Worm (Caenorhabditis elegans): Measurements from ENCODE around the gene nhr-286.
A peak's percentile ranks its signal among the peaks of the same experiment; 100 is the strongest.

Gene nhr-286

DNA sequence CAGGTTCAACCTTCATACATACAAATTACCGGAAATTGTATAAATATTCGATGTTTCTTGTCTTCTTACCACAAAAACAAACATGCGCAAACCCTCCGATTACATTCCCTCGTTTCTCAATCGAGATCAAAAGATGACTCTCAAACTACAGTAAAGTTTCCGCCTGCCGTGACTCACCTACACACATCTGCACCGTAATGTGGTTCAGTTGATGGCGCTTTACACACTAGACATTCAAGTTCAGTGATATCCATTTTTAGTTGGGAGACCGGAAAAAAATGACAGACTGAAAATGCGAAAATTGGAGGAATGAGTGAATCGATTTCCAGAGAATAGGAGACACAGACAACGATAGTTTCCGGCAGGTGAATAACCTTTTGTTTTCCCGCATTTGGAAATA lies at the start of gene nhr-286:
nhr-286 (minus strand) TSS at position 324 of the 400 bp plus-strand sequence.
- TF ChIP-seq ama-1 (optimal IDR thresholded peaks at IDR 0.05) (peak; percentile 64), R02D3.7 (tag; optimal IDR thresholded peaks at IDR 0.05) (no peak)

DNA sequence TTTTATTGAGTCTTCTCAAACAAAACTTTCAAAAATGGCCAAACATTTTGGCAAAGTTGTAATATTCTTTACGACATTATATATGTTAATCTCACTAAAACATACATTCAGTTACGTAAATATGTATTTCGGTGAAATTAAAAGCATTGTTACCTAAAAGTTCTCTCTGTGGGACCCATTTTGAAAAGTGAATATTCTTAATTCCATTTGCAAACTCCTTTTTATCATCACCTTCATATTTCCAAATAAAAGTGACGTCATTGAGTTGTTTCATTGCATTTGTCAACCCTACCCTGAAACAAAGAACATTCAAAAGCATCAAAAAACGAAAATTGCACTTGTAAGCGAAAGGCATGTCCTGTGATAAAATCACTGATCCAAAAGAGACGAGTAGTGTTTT lies 49.0 kb upstream of the nhr-286 start:
- TF ChIP-seq pqm-1 (tag; optimal IDR thresholded peaks at IDR 0.05) = peak; percentile 7
- TF ChIP-seq pha-4 (tag; optimal IDR thresholded peaks at IDR 0.05) = no peak
- TF ChIP-seq unc-39 (tag; optimal IDR thresholded peaks at IDR 0.05) = no peak

DNA sequence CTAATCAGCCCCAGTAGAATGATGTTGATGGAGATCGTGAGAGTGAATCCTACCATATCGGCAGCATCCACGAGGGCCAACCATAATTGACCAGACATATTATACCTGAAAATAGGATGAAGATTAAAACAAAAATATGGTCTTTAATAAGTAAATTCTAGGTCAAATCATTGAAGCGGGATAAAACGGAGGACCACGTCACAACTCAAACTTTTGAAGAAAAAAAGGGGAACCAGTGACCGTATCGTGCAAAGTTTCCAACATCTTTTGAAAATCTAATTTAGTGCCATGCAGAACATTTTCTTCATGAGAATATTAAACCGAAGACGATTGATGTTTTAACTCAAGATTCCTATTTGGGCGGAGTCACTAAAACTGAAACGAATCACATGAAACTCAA lies 46.9 kb upstream of the nhr-286 start, which contains the start of gene str-112:
str-112 (minus strand) TSS at position 101 of the 400 bp plus-strand sequence.
- TF ChIP-seq aly-2 (tag; optimal IDR thresholded peaks at IDR 0.05) = no peak
- TF ChIP-seq pqm-1 (tag; optimal IDR thresholded peaks at IDR 0.05) = no peak
- TF ChIP-seq unc-62 (GFP tag; optimal IDR thresholded peaks at IDR 0.05) = no peak
- no peak for TF ChIP-seq eor-1 (tag; optimal IDR thresholded peaks at IDR 0.05)
- TF ChIP-seq ztf-4 (tag; optimal IDR thresholded peaks at IDR 0.05) = no peak
- TF ChIP-seq nhr-67 (tag; optimal IDR thresholded peaks at IDR 0.05) = no peak
- TF ChIP-seq ceh-9 (tag; optimal IDR thresholded peaks at IDR 0.05) = no peak
- no peak for TF ChIP-seq daf-12 (tag; optimal IDR thresholded peaks at IDR 0.05)
- no peak for TF ChIP-seq snpc-4 (tag; optimal IDR thresholded peaks at IDR 0.05)
- TF ChIP-seq jun-1 (tag; optimal IDR thresholded peaks at IDR 0.05) = no peak
- no peak for TF ChIP-seq pha-4 (tag; optimal IDR thresholded peaks at IDR 0.05)
- no peak for TF ChIP-seq nhr-23 (tag; optimal IDR thresholded peaks at IDR 0.05)
- TF ChIP-seq nhr-77 (tag; optimal IDR thresholded peaks at IDR 0.05) = no peak
- TF ChIP-seq nfya-1 (tag; optimal IDR thresholded peaks at IDR 0.05; ENCODE audit: insufficient read depth) = no peak
- TF ChIP-seq nhr-12 (tag; optimal IDR thresholded peaks at IDR 0.05) = no peak
- no peak for TF ChIP-seq ama-1 (optimal IDR thresholded peaks at IDR 0.05)
- no peak for TF ChIP-seq nhr-11 (tag; optimal IDR thresholded peaks at IDR 0.05)
- no peak for TF ChIP-seq nhr-43 (tag; optimal IDR thresholded peaks at IDR 0.05; ENCODE audit: poor library complexity, severe bottlenecking)

DNA sequence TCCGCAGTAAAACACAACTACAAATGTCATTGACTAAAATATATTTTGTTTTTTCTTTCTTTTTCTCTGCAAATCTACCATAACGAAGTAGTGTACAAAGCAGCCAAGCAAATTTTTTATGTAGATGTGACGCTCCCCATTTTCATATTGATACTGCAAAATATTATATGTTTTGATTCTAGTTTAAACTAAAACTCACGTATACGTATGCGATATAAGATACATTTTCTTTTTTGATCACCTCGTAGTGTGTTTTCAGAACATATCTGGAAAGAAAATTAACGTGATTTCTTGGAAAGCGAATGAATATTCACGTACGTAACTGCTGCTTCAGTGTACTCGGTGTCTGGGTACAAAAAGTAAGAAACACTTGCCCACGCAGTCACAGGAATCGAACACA lies 45.4 kb upstream of the nhr-286 start:
- TF ChIP-seq nhr-67 (tag; optimal IDR thresholded peaks at IDR 0.05) = no peak
- TF ChIP-seq fkh-10 (GFP tag; optimal IDR thresholded peaks at IDR 0.05) = no peak
- no peak for TF ChIP-seq R02D3.7 (tag; optimal IDR thresholded peaks at IDR 0.05)
- TF ChIP-seq pha-4 (tag; optimal IDR thresholded peaks at IDR 0.05) = no peak
- no peak for TF ChIP-seq lin-15B (tag; optimal IDR thresholded peaks at IDR 0.05)
- TF ChIP-seq elt-3 (tag; optimal IDR thresholded peaks at IDR 0.05) = no peak
- TF ChIP-seq nhr-77 (tag; optimal IDR thresholded peaks at IDR 0.05) = no peak
- TF ChIP-seq mml-1 (tag; optimal IDR thresholded peaks at IDR 0.05) = no peak
- no peak for TF ChIP-seq egl-27 (tag; optimal IDR thresholded peaks at IDR 0.05)
- TF ChIP-seq nhr-28 (tag; optimal IDR thresholded peaks at IDR 0.05) = no peak

DNA sequence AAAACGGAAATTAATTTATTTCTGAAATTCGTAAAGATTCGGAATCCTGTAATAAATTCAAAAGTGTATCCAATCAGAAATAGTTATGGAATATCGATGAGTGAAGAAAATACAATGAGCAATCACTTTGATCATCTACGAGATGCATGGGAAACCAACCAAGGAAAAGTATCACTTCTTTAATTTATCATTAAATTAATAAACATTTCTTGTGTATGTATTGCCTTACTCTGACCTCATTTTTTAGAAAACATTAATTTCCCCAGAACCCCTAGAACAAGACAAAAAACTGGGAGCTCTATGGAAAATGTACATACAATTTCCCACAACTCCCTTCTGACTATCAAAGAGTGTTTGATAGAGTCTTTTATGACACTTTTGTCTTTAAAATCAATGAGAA lies 42.6 kb upstream of the nhr-286 start, which contains the start of gene F10D2.16:
F10D2.16 (plus strand) TSS at position 301 of the 400 bp plus-strand sequence.
- TF ChIP-seq nhr-25 (tag; optimal IDR thresholded peaks at IDR 0.05) = no peak
- no peak for TF ChIP-seq elt-3 (tag; optimal IDR thresholded peaks at IDR 0.05)
- no peak for TF ChIP-seq mdl-1 (tag; optimal IDR thresholded peaks at IDR 0.05)
- no peak for TF ChIP-seq tbx-2 (tag; optimal IDR thresholded peaks at IDR 0.05)
- TF ChIP-seq nhr-77 (tag; optimal IDR thresholded peaks at IDR 0.05) = no peak
- no peak for TF ChIP-seq daf-12 (tag; optimal IDR thresholded peaks at IDR 0.05)
- TF ChIP-seq ceh-9 (tag; optimal IDR thresholded peaks at IDR 0.05) = no peak
- no peak for TF ChIP-seq elt-1 (tag; optimal IDR thresholded peaks at IDR 0.05)
- no peak for TF ChIP-seq mml-1 (tag; optimal IDR thresholded peaks at IDR 0.05)
- TF ChIP-seq aly-2 (tag; optimal IDR thresholded peaks at IDR 0.05) = no peak
- no peak for TF ChIP-seq ztf-4 (tag; optimal IDR thresholded peaks at IDR 0.05)
- no peak for TF ChIP-seq eor-1 (tag; optimal IDR thresholded peaks at IDR 0.05)
- TF ChIP-seq egl-5 (tag; optimal IDR thresholded peaks at IDR 0.05) = no peak
- no peak for TF ChIP-seq R02D3.7 (tag; optimal IDR thresholded peaks at IDR 0.05)
- no peak for TF ChIP-seq snpc-4 (tag; optimal IDR thresholded peaks at IDR 0.05)
- no peak for TF ChIP-seq zag-1 (tag; optimal IDR thresholded peaks at IDR 0.05)
- TF ChIP-seq ZK546.5 (tag; optimal IDR thresholded peaks at IDR 0.05) = no peak
- TF ChIP-seq fos-1 (tag; optimal IDR thresholded peaks at IDR 0.05) = no peak
